Fruit fly (Drosophila melanogaster) whole organism, embryonic: Measurements from ENCODE around the gene CG32281.

Experiments
- CG13296 ChIP-seq: fragments of 200-800 bp; sonication (Bioruptor generic); optimal IDR thresholded peaks from 3 replicates; lab custom pipeline; 2018; ENCODE audit warnings: missing biosample characterization, mild to moderate bottlenecking, missing genetic modification characterization
- CG15269 ChIP-seq: fragments of 200-800 bp; sonication (Bioruptor generic); optimal IDR thresholded peaks from 2 replicates; lab custom pipeline; 2018; ENCODE audit warnings: missing biosample characterization, mild to moderate bottlenecking, missing genetic modification characterization, moderate library complexity
- CG15601 ChIP-seq: fragments of 200-800 bp; sonication (Bioruptor generic); optimal IDR thresholded peaks from 3 replicates; lab custom pipeline; 2019; ENCODE audit warnings: missing biosample characterization, mild to moderate bottlenecking, missing genetic modification characterization, moderate library complexity
- CG30403 ChIP-seq: fragments of 200-800 bp; sonication (Bioruptor generic); optimal IDR thresholded peaks from 3 replicates; lab custom pipeline; 2016; ENCODE audit warnings: missing biosample characterization, missing genetic modification characterization
- CG3065 ChIP-seq: fragments of 200-800 bp; sonication (Bioruptor generic); optimal IDR thresholded peaks from 2 replicates; lab custom pipeline; 2016; ENCODE audit warnings: missing biosample characterization, missing genetic modification characterization
- CG31365 ChIP-seq: fragments of 200-800 bp; sonication (Bioruptor generic); optimal IDR thresholded peaks from 2 replicates; lab custom pipeline; 2018; ENCODE audit warnings: missing biosample characterization, mild to moderate bottlenecking, missing genetic modification characterization
- CG3847 ChIP-seq: fragments of 200-800 bp; sonication (Bioruptor generic); IDR thresholded peaks from 2 replicates; pipeline ENCODE4 v1.3.6; 2022; ENCODE audit warnings: missing biosample characterization, missing genetic modification characterization
- CG4360 ChIP-seq: fragments of 200-800 bp; sonication (Bioruptor generic); IDR thresholded peaks from 2 replicates; pipeline ENCODE4 v1.3.6; 2022; ENCODE audit warnings: missing biosample characterization, missing genetic modification characterization
- CG6175 ChIP-seq: fragments of 200-800 bp; sonication (Bioruptor generic); IDR thresholded peaks from 3 replicates; pipeline ENCODE4 v1.3.6; 2022; ENCODE audit warnings: missing biosample characterization, missing genetic modification characterization
- CG6254 ChIP-seq: fragments of 200-800 bp; sonication (Bioruptor generic); optimal IDR thresholded peaks from 3 replicates; lab custom pipeline; 2017; ENCODE audit warnings: mild to moderate bottlenecking, missing biosample characterization, missing genetic modification reagents, missing genetic modification characterization
- CG7556 ChIP-seq: fragments of 200-800 bp; sonication (Bioruptor generic); optimal IDR thresholded peaks from 2 replicates; lab custom pipeline; 2017; ENCODE audit warnings: missing biosample characterization, mild to moderate bottlenecking, missing genetic modification characterization
- CG8281 ChIP-seq: fragments of 200-800 bp; sonication (Bioruptor generic); optimal IDR thresholded peaks from 2 replicates; lab custom pipeline; 2018; ENCODE audit warnings: missing biosample characterization, mild to moderate bottlenecking, missing genetic modification characterization, moderate library complexity
- CG8944 ChIP-seq: fragments of 200-800 bp; sonication (Bioruptor generic); optimal IDR thresholded peaks from 3 replicates; lab custom pipeline; 2016; ENCODE audit warnings: missing biosample characterization, missing genetic modification characterization
- CG9437 ChIP-seq: fragments of 200-800 bp; sonication (Bioruptor generic); optimal IDR thresholded peaks from 2 replicates; lab custom pipeline; 2018; ENCODE audit warnings: missing biosample characterization, mild to moderate bottlenecking, missing genetic modification characterization
- CG9932 ChIP-seq: fragments of 200-800 bp; sonication (Bioruptor generic); IDR thresholded peaks from 2 replicates; pipeline ENCODE4 v1.3.6; 2022; ENCODE audit warnings: missing biosample characterization, missing genetic modification characterization
- Camta ChIP-seq: fragments of 200-800 bp; sonication (Bioruptor generic); optimal IDR thresholded peaks from 2 replicates; lab custom pipeline; 2016; ENCODE audit warnings: missing biosample characterization, missing genetic modification characterization
- Dll ChIP-seq: fragments of 200-800 bp; sonication (Bioruptor generic); IDR thresholded peaks from 4 replicates; pipeline ENCODE4 v1.3.6; 2022; ENCODE audit warnings: missing biosample characterization, missing genetic modification characterization; ENCODE audit not compliant: partially characterized antibody
- GATAe ChIP-seq: fragments of 200-800 bp; sonication (Bioruptor generic); conservative IDR thresholded peaks from 2 replicates; pipeline ENCODE4 v1.3.6; 2022; ENCODE audit warnings: missing biosample characterization, missing genetic modification characterization
- MESR4 ChIP-seq: fragments of 200-800 bp; sonication (Bioruptor generic); optimal IDR thresholded peaks from 2 replicates; lab custom pipeline; 2018; ENCODE audit warnings: missing biosample characterization, mild to moderate bottlenecking, missing genetic modification characterization, moderate library complexity
- Oaz ChIP-seq: fragments of 200-800 bp; sonication (Bioruptor generic); IDR thresholded peaks from 2 replicates; pipeline ENCODE4 v1.3.6; 2022; ENCODE audit warnings: missing biosample characterization, missing genetic modification characterization
- Oli ChIP-seq: fragments of 200-800 bp; sonication (Bioruptor generic); optimal IDR thresholded peaks from 2 replicates; lab custom pipeline; 2018; ENCODE audit warnings: missing biosample characterization, mild to moderate bottlenecking, missing genetic modification characterization, moderate library complexity
- Vsx1 ChIP-seq: fragments of 200-800 bp; sonication (Bioruptor generic); optimal IDR thresholded peaks from 2 replicates; lab custom pipeline; 2017; ENCODE audit warnings: missing biosample characterization, mild to moderate bottlenecking, missing genetic modification characterization, missing genetic modification reagents
- Xrp1 ChIP-seq: fragments of 200-800 bp; sonication (Bioruptor generic); IDR thresholded peaks from 2 replicates; pipeline ENCODE4 v1.3.6; 2022; ENCODE audit warnings: missing biosample characterization, missing genetic modification characterization
- az2 ChIP-seq: fragments of 200-800 bp; sonication (Bioruptor generic); optimal IDR thresholded peaks from 3 replicates; lab custom pipeline; 2016; ENCODE audit warnings: missing biosample characterization, missing genetic modification characterization
- crc ChIP-seq: fragments of 200-800 bp; sonication (Bioruptor generic); optimal IDR thresholded peaks from 2 replicates; lab custom pipeline; 2016; ENCODE audit warnings: missing biosample characterization, missing genetic modification characterization
- crp ChIP-seq, 2 experiments: fragments of 200-800 bp; sonication (Bioruptor generic); optimal IDR thresholded peaks; 2 replicates in 1 of 2; 3 replicates in 1 of 2; lab custom pipeline; 2017; ENCODE audit warnings: missing biosample characterization in 2 of 2, missing genetic modification characterization in 2 of 2, mild to moderate bottlenecking in 1 of 2, moderate library complexity in 1 of 2
- dm ChIP-seq: fragments of 200-800 bp; sonication (Bioruptor generic); optimal IDR thresholded peaks from 3 replicates; lab custom pipeline; 2016; ENCODE audit warnings: missing biosample characterization, missing genetic modification characterization
- dmrt11E ChIP-seq: fragments of 200-800 bp; sonication (Bioruptor generic); optimal IDR thresholded peaks from 3 replicates; lab custom pipeline; 2018; ENCODE audit warnings: missing biosample characterization, mild to moderate bottlenecking, missing genetic modification characterization, moderate library complexity
- dpn ChIP-seq, 2 experiments: fragments of 200-800 bp; sonication (Bioruptor generic); optimal IDR thresholded peaks; 3 replicates each; lab custom pipeline; 2016; ENCODE audit warnings: missing biosample characterization in 2 of 2, missing genetic modification characterization in 2 of 2
- dysf ChIP-seq: fragments of 200-800 bp; sonication (Bioruptor generic); IDR thresholded peaks from 3 replicates; pipeline ENCODE4 v1.3.6; 2022; ENCODE audit warnings: missing biosample characterization, missing genetic modification characterization
- fd96Cb ChIP-seq: fragments of 200-800 bp; sonication (Bioruptor generic); optimal IDR thresholded peaks from 2 replicates; lab custom pipeline; 2018; ENCODE audit warnings: missing biosample characterization, mild to moderate bottlenecking, missing genetic modification characterization, moderate library complexity
- ftz-f1 ChIP-seq: fragments of 200-800 bp; sonication (Bioruptor generic); optimal IDR thresholded peaks from 2 replicates; lab custom pipeline; 2016; ENCODE audit warnings: missing biosample characterization, missing genetic modification characterization
- grau ChIP-seq: fragments of 200-800 bp; optimal IDR thresholded peaks from 3 replicates; lab custom pipeline; 2019; ENCODE audit warnings: missing biosample characterization, mild to moderate bottlenecking, missing genetic modification characterization, moderate library complexity
- gro ChIP-seq: fragments of 200-800 bp; sonication (Bioruptor generic); optimal IDR thresholded peaks from 2 replicates; lab custom pipeline; 2016; ENCODE audit warnings: missing biosample characterization, missing genetic modification characterization
- gsb ChIP-seq: fragments of 200-800 bp; sonication (Bioruptor generic); IDR thresholded peaks from 2 replicates; pipeline ENCODE4 v1.3.6; 2022; ENCODE audit warnings: missing biosample characterization, missing genetic modification characterization
- pb ChIP-seq: fragments of 200-800 bp; sonication (Bioruptor generic); optimal IDR thresholded peaks from 3 replicates; lab custom pipeline; 2016; ENCODE audit warnings: missing biosample characterization, missing genetic modification characterization
- pfk ChIP-seq: fragments of 200-800 bp; sonication (Bioruptor generic); optimal IDR thresholded peaks from 2 replicates; lab custom pipeline; 2018; ENCODE audit warnings: missing biosample characterization, mild to moderate bottlenecking, missing genetic modification characterization, moderate library complexity
- sens ChIP-seq: fragments of 200-800 bp; sonication (Bioruptor generic); peaks from one replicate; lab custom pipeline; 2016; ENCODE audit warnings: missing biosample characterization, missing genetic modification characterization
- sens-2 ChIP-seq: fragments of 200-800 bp; sonication (Bioruptor generic); IDR thresholded peaks from 2 replicates; pipeline ENCODE4 v1.3.6; 2022; ENCODE audit warnings: missing biosample characterization, missing genetic modification characterization
- so ChIP-seq: fragments of 200-800 bp; sonication (Bioruptor generic); IDR thresholded peaks from 3 replicates; pipeline ENCODE4 v1.3.6; 2022; ENCODE audit warnings: missing biosample characterization, missing genetic modification characterization
- stc ChIP-seq: fragments of 200-800 bp; sonication (Bioruptor generic); IDR thresholded peaks from 2 replicates; pipeline ENCODE4 v1.3.6; 2022; ENCODE audit warnings: missing biosample characterization, missing genetic modification characterization
- unpg ChIP-seq: fragments of 200-800 bp; sonication (Bioruptor generic); optimal IDR thresholded peaks from 3 replicates; lab custom pipeline; 2018; ENCODE audit warnings: missing biosample characterization, mild to moderate bottlenecking, missing genetic modification characterization, moderate library complexity
- yki ChIP-seq: fragments of >200 bp; optimal IDR thresholded peaks from 3 replicates; lab custom pipeline; 2018
- zen ChIP-seq: fragments of 200-800 bp; sonication (Bioruptor generic); optimal IDR thresholded peaks from 3 replicates; lab custom pipeline; 2018; ENCODE audit warnings: missing biosample characterization, mild to moderate bottlenecking, missing genetic modification characterization, moderate library complexity
- zfh2 ChIP-seq: fragments of 200-800 bp; sonication (Bioruptor generic); optimal IDR thresholded peaks from 2 replicates; lab custom pipeline; 2016; ENCODE audit warnings: missing biosample characterization, missing genetic modification characterization

CG32281 gene

DNA sequence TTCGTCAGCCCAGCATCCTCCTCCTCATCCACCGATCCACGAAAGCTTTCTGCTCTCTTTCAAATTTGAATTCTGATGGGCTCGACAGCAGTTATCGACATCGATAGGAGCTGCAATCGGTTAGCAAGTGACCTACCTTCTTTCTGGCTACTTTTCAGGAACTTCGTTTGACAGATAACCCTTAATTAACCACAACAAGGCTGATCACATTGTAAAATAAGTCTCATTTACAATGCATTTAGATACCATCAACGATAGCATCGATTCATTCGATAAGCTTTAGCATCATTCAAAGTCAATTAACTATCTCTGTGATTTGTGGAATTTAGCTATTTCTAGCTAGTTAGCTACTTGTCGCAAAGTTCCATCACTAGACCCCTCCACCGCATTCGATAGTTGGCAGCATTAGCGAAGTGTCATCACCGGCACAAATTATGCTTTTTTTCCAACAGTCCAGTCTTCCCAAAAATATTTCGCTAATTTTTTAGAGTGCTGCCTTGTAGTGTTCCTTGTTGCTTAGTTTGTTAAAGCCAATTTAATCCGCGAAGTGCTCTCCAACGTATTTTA lies 9.4 kb downstream of the CG32281 start, which contains the start of the genes MnM and Girdin (continued):
- TF ChIP-seq yki (no peak), Xrp1 (GFP tag; lab: Robert Waterston, UW) (peak; percentile 41; the same call in 1 of the 2 replicates), dm (GFP tag; lab: Kevin White, UChicago) (peak; percentile 77), ftz-f1 (GFP tag; lab: Kevin White, UChicago) (no peak), CG6254 (GFP tag; lab: Kevin White, UChicago) (no peak), sens-2 (GFP tag; lab: Robert Waterston, UW) (no peak), CG4360 (GFP tag; lab: Robert Waterston, UW) (no peak), pb (GFP tag; lab: Kevin White, UChicago) (peak; percentile 53), Camta (GFP tag; lab: Kevin White, UChicago) (peak; percentile 39), gsb (GFP tag; lab: Robert Waterston, UW) (no peak), CG13296 (GFP tag; lab: Kevin White, UChicago) (no peak), gro (GFP tag; lab: Kevin White, UChicago) (peak; percentile 63), so (GFP tag; lab: Robert Waterston, UW) (no peak), dmrt11E (tag; lab: Kevin White, UChicago) (peak; percentile 38), sens (GFP tag; lab: Kevin White, UChicago) (peak; percentile 71), CG3847 (GFP tag; lab: Robert Waterston, UW) (peak; percentile 73), CG7556 (GFP tag; lab: Kevin White, UChicago) (no peak), unpg (GFP tag; lab: Kevin White, UChicago) (no peak), Oli (tag; lab: Kevin White, UChicago) (peak; percentile 27), CG6175 (GFP tag; lab: Robert Waterston, UW) (peak; percentile 67; the same call in 2 of the 3 replicates), zfh2 (peak; percentile 91), Dll (GFP tag; lab: Robert Waterston, UW) (peak; percentile 93), zen (tag; lab: Kevin White, UChicago) (peak; percentile 54), stc (GFP tag; lab: Robert Waterston, UW) (no peak), GATAe (GFP tag; lab: Robert Waterston, UW) (no peak), CG9932 (GFP tag; lab: Robert Waterston, UW) (peak; percentile 88), Oaz (GFP tag; lab: Robert Waterston, UW) (no peak), az2 (GFP tag; lab: Kevin White, UChicago) (peak; percentile 56), CG3065 (GFP tag; lab: Kevin White, UChicago) (no peak), dysf (peak; percentile 64; the same call in 2 of the 3 replicates), CG15269 (tag; lab: Kevin White, UChicago) (no peak), pfk (no peak), CG8281 (tag; lab: Kevin White, UChicago) (no peak), CG30403 (peak; percentile 87), fd96Cb (tag; lab: Kevin White, UChicago) (peak; percentile 16), grau (tag; lab: Kevin White, UChicago) (peak; percentile 74), CG8944 (GFP tag; lab: Kevin White, UChicago) (peak; percentile 66), CG9437 (GFP tag; lab: Kevin White, UChicago) (no peak), CG15601 (tag; lab: Kevin White, UChicago) (no peak), CG31365 (tag; lab: Kevin White, UChicago) (no peak), dpn (GFP tag; optimal IDR thresholded peaks at IDR 0.05; lab: Kevin White, UChicago) (peak; percentile 77 to 83), Vsx1 (no peak), crp (GFP tag; optimal IDR thresholded peaks at IDR 0.05; lab: Kevin White, UChicago) (peak in 1 of 2 experiments; percentile 35), MESR4 (peak; percentile 63), crc (GFP tag; lab: Kevin White, UChicago) (peak; percentile 0)
- TF ChIP-seq, all 482 proteins: peak for 247
